Fruit fly (Drosophila melanogaster) whole organism, larva: ENCODE data around the gene CG11068.
"Not testable (repeated sequence)": the region's sequence is repeated elsewhere in the genome, so short reads cannot be mapped to it uniquely, and the experiment has no call there.

ENCODE experiments used
- noc ChIP-seq: fragments of 200-800 bp; sonication (Bioruptor generic); optimal IDR thresholded peaks from 3 replicates; lab custom pipeline; 2019; ENCODE audit warnings: missing biosample characterization, mild to moderate bottlenecking, missing genetic modification characterization, moderate library complexity

CG11068 gene

dm6 chrX:13972402-13972994 lies 17.5 kb downstream of the CG11068 start:
- no peak for TF ChIP-seq noc (tag; lab: Kevin White, UChicago)

- TF ChIP-seq noc (tag; lab: Kevin White, UChicago), result no peak
Measured at dm6 chrX:13980271-13980670, 25.2 kb downstream of the CG11068 start.

dm6 chrX:13983057-13983456 lies 28.0 kb downstream of the CG11068 start:
- TF ChIP-seq noc (tag; lab: Kevin White, UChicago), result no peak

- TF ChIP-seq noc (tag; lab: Kevin White, UChicago), result no peak
Measured at dm6 chrX:13986496-13986895, 31.5 kb downstream of the CG11068 start.

dm6 chrX:13988861-13989260 lies 33.8 kb downstream of the CG11068 start:
- TF ChIP-seq noc (tag; lab: Kevin White, UChicago), result no peak

dm6 chrX:13990474-13991221 lies 35.6 kb downstream of the CG11068 start, which contains the start of gene mamo:
TSS of gene mamo (minus strand) at chrX:13990527.
- TF ChIP-seq noc (tag; lab: Kevin White, UChicago), result peak; percentile 46

- TF ChIP-seq noc (tag; lab: Kevin White, UChicago), result no peak
Measured at dm6 chrX:13993144-13993700, 38.2 kb downstream of the CG11068 start.

dm6 chrX:13994783-13995341 lies 39.8 kb downstream of the CG11068 start:
- TF ChIP-seq noc (tag; lab: Kevin White, UChicago), result no peak

dm6 chrX:13995977-13996723 lies 41.1 kb downstream of the CG11068 start, which contains the start of gene ben:
TSS of gene ben (plus strand) at chrX:13996345.
- peak; percentile 77 for TF ChIP-seq noc (tag; lab: Kevin White, UChicago)

- TF ChIP-seq noc (tag; lab: Kevin White, UChicago), result no peak
Measured at dm6 chrX:13996724-13997281, 41.8 kb downstream of the CG11068 start.

- not testable (repeated sequence) for TF ChIP-seq noc (tag; lab: Kevin White, UChicago)
Measured at dm6 chrX:13999910-14000309, 44.9 kb downstream of the CG11068 start, which contains the start of gene Ste12DOR. TSS of gene Ste12DOR (plus strand) at chrX:14000210.
